Fruit fly (Drosophila melanogaster) whole organism, embryonic: ENCODE measurements around the gene trx.

ENCODE experiments used
- C15 ChIP-seq: fragments of 200-800 bp; sonication (Bioruptor generic); IDR thresholded peaks from 3 replicates; pipeline ENCODE4 v1.3.6; 2022; ENCODE audit warnings: missing biosample characterization, missing genetic modification characterization
- CG10147 ChIP-seq: fragments of 200-800 bp; sonication (Bioruptor generic); optimal IDR thresholded peaks from 2 replicates; lab custom pipeline; 2019; ENCODE audit warnings: missing biosample characterization, mild to moderate bottlenecking, missing genetic modification characterization, moderate library complexity
- CG10431 ChIP-seq: fragments of 200-800 bp; sonication (Bioruptor generic); optimal IDR thresholded peaks from 3 replicates; lab custom pipeline; 2018; ENCODE audit warnings: missing biosample characterization, mild to moderate bottlenecking, missing genetic modification characterization
- CG12071 ChIP-seq: fragments of 200-800 bp; sonication (Bioruptor generic); optimal IDR thresholded peaks from 3 replicates; lab custom pipeline; 2018; ENCODE audit warnings: missing biosample characterization, mild to moderate bottlenecking, missing genetic modification characterization
- CG12942 ChIP-seq: fragments of 200-800 bp; sonication (Bioruptor generic); optimal IDR thresholded peaks from 3 replicates; lab custom pipeline; 2016; ENCODE audit warnings: missing biosample characterization, missing genetic modification characterization
- CG13287 ChIP-seq: fragments of 200-800 bp; sonication (Bioruptor generic); IDR thresholded peaks from 2 replicates; pipeline ENCODE4 v1.3.6; 2022; ENCODE audit warnings: missing biosample characterization, missing genetic modification characterization; ENCODE audit not compliant: partially characterized antibody
- CG15479 ChIP-seq: fragments of 200-800 bp; sonication (Bioruptor generic); optimal IDR thresholded peaks from 3 replicates; lab custom pipeline; 2019; ENCODE audit warnings: missing biosample characterization, mild to moderate bottlenecking, missing genetic modification characterization, moderate library complexity
- CG15514 ChIP-seq: fragments of 200-800 bp; sonication (Bioruptor generic); optimal IDR thresholded peaks from 3 replicates; lab custom pipeline; 2017; ENCODE audit warnings: missing biosample characterization, missing genetic modification characterization, mild to moderate bottlenecking, moderate library complexity, missing genetic modification reagents
- CG16863 ChIP-seq: fragments of 200-800 bp; sonication (Bioruptor generic); optimal IDR thresholded peaks from 3 replicates; lab custom pipeline; 2016; ENCODE audit warnings: missing biosample characterization, missing genetic modification characterization
- CG17829 ChIP-seq: fragments of 200-800 bp; optimal IDR thresholded peaks from 2 replicates; lab custom pipeline; 2019; ENCODE audit warnings: missing biosample characterization, mild to moderate bottlenecking, missing genetic modification characterization, moderate library complexity
- CG18262 ChIP-seq: fragments of 200-800 bp; optimal IDR thresholded peaks from 3 replicates; lab custom pipeline; 2019; ENCODE audit warnings: missing biosample characterization, mild to moderate bottlenecking, missing genetic modification characterization, moderate library complexity
- CG18764 ChIP-seq: fragments of 200-800 bp; sonication (Bioruptor generic); optimal IDR thresholded peaks from 3 replicates; lab custom pipeline; 2016; ENCODE audit warnings: missing biosample characterization, missing genetic modification characterization
- CG2712 ChIP-seq: fragments of 200-800 bp; optimal IDR thresholded peaks from 3 replicates; lab custom pipeline; 2019; ENCODE audit warnings: missing biosample characterization, mild to moderate bottlenecking, missing genetic modification characterization, moderate library complexity
- CG30431 ChIP-seq: fragments of 200-800 bp; sonication (Bioruptor generic); optimal IDR thresholded peaks from 2 replicates; lab custom pipeline; 2017; ENCODE audit warnings: missing biosample characterization, missing genetic modification characterization
- CG31441 ChIP-seq: fragments of 200-800 bp; sonication (Bioruptor generic); IDR thresholded peaks from 2 replicates; pipeline ENCODE4 v1.3.6; 2022; ENCODE audit warnings: missing biosample characterization, missing genetic modification characterization
- CG3726 ChIP-seq: fragments of 200-800 bp; sonication (Bioruptor generic); IDR thresholded peaks from 3 replicates; pipeline ENCODE4, ENCODE4 v1.3.6; 2022; ENCODE audit warnings: missing biosample characterization, missing genetic modification characterization
- CG3838 ChIP-seq: fragments of 200-800 bp; sonication (Bioruptor generic); optimal IDR thresholded peaks from 3 replicates; lab custom pipeline; 2016; ENCODE audit warnings: missing biosample characterization, missing genetic modification characterization
- CG4730 ChIP-seq: fragments of 200-800 bp; sonication (Bioruptor generic); IDR thresholded peaks from 2 replicates; pipeline ENCODE4 v1.3.6; 2022; ENCODE audit warnings: missing biosample characterization, missing genetic modification characterization
- CG6854 ChIP-seq: fragments of 200-800 bp; sonication (Bioruptor generic); optimal IDR thresholded peaks from 3 replicates; lab custom pipeline; 2017; ENCODE audit warnings: missing biosample characterization, mild to moderate bottlenecking, missing genetic modification characterization
- CG8089 ChIP-seq: fragments of 200-800 bp; sonication (Bioruptor generic); optimal IDR thresholded peaks from 3 replicates; lab custom pipeline; 2016; ENCODE audit warnings: missing biosample characterization, missing genetic modification characterization
- CG9817 ChIP-seq: fragments of 200-800 bp; sonication (Bioruptor generic); optimal IDR thresholded peaks from 2 replicates; lab custom pipeline; 2018; ENCODE audit warnings: missing biosample characterization, mild to moderate bottlenecking, missing genetic modification characterization, moderate library complexity
- CoRest ChIP-seq: fragments of 200-800 bp; sonication (Bioruptor generic); optimal IDR thresholded peaks from 3 replicates; lab custom pipeline; 2018; ENCODE audit warnings: missing biosample characterization, mild to moderate bottlenecking, missing genetic modification characterization, moderate library complexity
- Dll ChIP-seq: fragments of 200-800 bp; sonication (Bioruptor generic); IDR thresholded peaks from 4 replicates; pipeline ENCODE4 v1.3.6; 2022; ENCODE audit warnings: missing biosample characterization, missing genetic modification characterization; ENCODE audit not compliant: partially characterized antibody
- Fer1 ChIP-seq: fragments of 200-800 bp; sonication (Bioruptor generic); optimal IDR thresholded peaks from 2 replicates; lab custom pipeline; 2017; ENCODE audit warnings: missing biosample characterization, mild to moderate bottlenecking, missing genetic modification characterization
- Fer2 ChIP-seq: fragments of 200-800 bp; sonication (Bioruptor generic); optimal IDR thresholded peaks from 2 replicates; lab custom pipeline; 2018; ENCODE audit warnings: missing biosample characterization, mild to moderate bottlenecking, missing genetic modification characterization, moderate library complexity
- Gsc ChIP-seq: fragments of 200-800 bp; sonication (Bioruptor generic); IDR thresholded peaks from 2 replicates; pipeline ENCODE4 v1.3.6; 2022; ENCODE audit warnings: missing biosample characterization, missing genetic modification characterization
- HLH54F ChIP-seq: fragments of 200-800 bp; sonication (Bioruptor generic); optimal IDR thresholded peaks from 3 replicates; lab custom pipeline; 2016; ENCODE audit warnings: missing biosample characterization, missing genetic modification characterization
- Hmr ChIP-seq: fragments of 200-800 bp; sonication (Bioruptor generic); optimal IDR thresholded peaks from 3 replicates; lab custom pipeline; 2017; ENCODE audit warnings: mild to moderate bottlenecking, missing biosample characterization, missing genetic modification reagents, missing genetic modification characterization
- Hr3 ChIP-seq: fragments of 200-800 bp; sonication (Bioruptor generic); optimal IDR thresholded peaks from 3 replicates; lab custom pipeline; 2016; ENCODE audit warnings: missing biosample characterization, missing genetic modification characterization
- NC2β ChIP-seq: fragments of 200-800 bp; sonication (Bioruptor generic); optimal IDR thresholded peaks from 2 replicates; lab custom pipeline; 2016; ENCODE audit warnings: missing biosample characterization, missing genetic modification characterization
- Poxn ChIP-seq: fragments of 200-800 bp; sonication (Bioruptor generic); IDR thresholded peaks from 2 replicates; pipeline ENCODE4 v1.3.6; 2022; ENCODE audit warnings: missing biosample characterization, missing genetic modification characterization
- al ChIP-seq: fragments of 200-800 bp; sonication (Bioruptor generic); IDR thresholded peaks from 2 replicates; pipeline ENCODE4 v1.3.6; 2022; ENCODE audit warnings: missing biosample characterization, missing genetic modification characterization
- bowl ChIP-seq: fragments of 200-800 bp; sonication (Bioruptor generic); IDR thresholded peaks from 2 replicates; pipeline ENCODE4 v1.3.6; 2022; ENCODE audit warnings: missing biosample characterization, missing genetic modification characterization
- cad ChIP-seq: fragments of >200 bp; optimal IDR thresholded peaks from 2 replicates; lab custom pipeline; 2017; ENCODE audit warnings: missing biosample characterization, missing genetic modification characterization
- dmrt11E ChIP-seq: fragments of 200-800 bp; sonication (Bioruptor generic); optimal IDR thresholded peaks from 3 replicates; lab custom pipeline; 2018; ENCODE audit warnings: missing biosample characterization, mild to moderate bottlenecking, missing genetic modification characterization, moderate library complexity
- esg ChIP-seq: fragments of 200-800 bp; sonication (Bioruptor generic); conservative IDR thresholded peaks from 2 replicates; pipeline ENCODE4 v1.3.6; 2022; ENCODE audit warnings: missing biosample characterization, missing genetic modification characterization
- fd64A ChIP-seq: fragments of 200-800 bp; sonication (Bioruptor generic); optimal IDR thresholded peaks from 3 replicates; lab custom pipeline; 2018; ENCODE audit warnings: missing biosample characterization, mild to moderate bottlenecking, missing genetic modification characterization
- gcm ChIP-seq: fragments of 200-800 bp; sonication (Bioruptor generic); optimal IDR thresholded peaks from 2 replicates; lab custom pipeline; 2019; ENCODE audit warnings: missing biosample characterization, mild to moderate bottlenecking, missing genetic modification characterization, moderate library complexity
- grau ChIP-seq: fragments of 200-800 bp; optimal IDR thresholded peaks from 3 replicates; lab custom pipeline; 2019; ENCODE audit warnings: missing biosample characterization, mild to moderate bottlenecking, missing genetic modification characterization, moderate library complexity
- lov ChIP-seq, 2 experiments: fragments of 200-800 bp in 1 of 2; fragments of >200 bp in 1 of 2; sonication (Bioruptor generic) in 1 of 2; IDR thresholded peaks in 1 of 2; optimal IDR thresholded peaks in 1 of 2; 2 replicates in 1 of 2; 3 replicates in 1 of 2; pipeline versions ENCODE4 v1.3.6 to Lab custom; 2017 to 2022; ENCODE audit warnings: missing biosample characterization in 1 of 2, missing genetic modification characterization in 1 of 2
- nmo ChIP-seq: fragments of 200-800 bp; sonication (Bioruptor generic); optimal IDR thresholded peaks from 2 replicates; lab custom pipeline; 2018; ENCODE audit warnings: missing biosample characterization, mild to moderate bottlenecking, missing genetic modification characterization, moderate library complexity
- pfk ChIP-seq: fragments of 200-800 bp; sonication (Bioruptor generic); optimal IDR thresholded peaks from 2 replicates; lab custom pipeline; 2018; ENCODE audit warnings: missing biosample characterization, mild to moderate bottlenecking, missing genetic modification characterization, moderate library complexity
- psq ChIP-seq: fragments of 200-800 bp; sonication (Bioruptor generic); optimal IDR thresholded peaks from 2 replicates; lab custom pipeline; 2017; ENCODE audit warnings: missing biosample characterization, missing genetic modification characterization
- pum ChIP-seq: fragments of 200-800 bp; sonication (Bioruptor generic); optimal IDR thresholded peaks from 2 replicates; lab custom pipeline; 2016; ENCODE audit warnings: missing biosample characterization, missing genetic modification characterization
- pzg ChIP-seq: fragments of 200-800 bp; sonication (Bioruptor generic); optimal IDR thresholded peaks from 3 replicates; lab custom pipeline; 2018; ENCODE audit warnings: missing biosample characterization, mild to moderate bottlenecking, missing genetic modification characterization, moderate library complexity
- repo ChIP-seq: fragments of 200-800 bp; sonication (Bioruptor generic); optimal IDR thresholded peaks from 2 replicates; lab custom pipeline; 2016; ENCODE audit warnings: missing biosample characterization, missing genetic modification characterization
- sd ChIP-seq: fragments of 200-800 bp; sonication (Bioruptor generic); optimal IDR thresholded peaks from 3 replicates; lab custom pipeline; 2018; ENCODE audit warnings: missing biosample characterization, mild to moderate bottlenecking, missing genetic modification characterization, moderate library complexity
- tgo ChIP-seq: fragments of 200-800 bp; sonication (Bioruptor generic); IDR thresholded peaks from 3 replicates; pipeline ENCODE4 v1.3.6; 2022; ENCODE audit warnings: missing biosample characterization, missing genetic modification characterization
- ttk ChIP-seq: fragments of 200-800 bp; sonication (Bioruptor generic); IDR thresholded peaks from 2 replicates; pipeline ENCODE4 v2.1.2; 2022; ENCODE audit warnings: missing biosample characterization, missing genetic modification characterization
- twi ChIP-seq: fragments of 200-800 bp; optimal IDR thresholded peaks from 2 replicates; lab custom pipeline; 2019; ENCODE audit warnings: missing biosample characterization, mild to moderate bottlenecking, missing genetic modification characterization, moderate library complexity
- zf30C ChIP-seq: fragments of 200-800 bp; sonication (Bioruptor generic); optimal IDR thresholded peaks from 3 replicates; lab custom pipeline; 2018; ENCODE audit warnings: missing biosample characterization, mild to moderate bottlenecking, missing genetic modification characterization

Gene trx

DNA sequence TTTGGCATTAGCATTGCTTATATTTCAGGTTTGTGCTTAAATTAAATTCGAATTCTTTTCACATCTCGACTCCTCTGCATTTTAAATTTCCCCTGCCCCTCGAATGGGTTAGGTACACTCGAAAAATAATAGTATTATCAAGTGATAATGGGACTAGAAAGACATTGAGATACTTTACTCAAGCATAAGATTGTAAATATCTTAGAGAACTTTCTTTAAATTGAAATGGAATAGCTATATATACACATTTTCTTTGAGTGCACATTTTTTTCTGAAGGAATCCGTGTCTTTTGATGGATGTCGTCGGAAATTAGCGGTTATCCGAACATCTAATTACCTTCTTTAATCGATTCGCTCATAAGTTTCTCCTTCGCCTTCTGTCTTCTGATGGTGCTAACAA lies 24.3 kb upstream of the trx start (continued):
- TF ChIP-seq esg (peak; percentile 49), C15 (GFP tag; lab: Robert Waterston, UW) (no peak), tgo (GFP tag; lab: Robert Waterston, UW) (peak; percentile 40; the same call in 1 of the 3 replicates), Fer1 (no peak), cad (GFP tag; lab: Kevin White, UChicago) (no peak), twi (tag; lab: Kevin White, UChicago) (no peak), CG15479 (no peak), ttk (GFP tag; lab: Robert Waterston, UW) (no peak), NC2β (GFP tag; lab: Kevin White, UChicago) (no peak), nmo (GFP tag; lab: Kevin White, UChicago) (peak; percentile 8), Poxn (GFP tag; lab: Robert Waterston, UW) (no peak), CG8089 (no peak), gcm (GFP tag; lab: Kevin White, UChicago) (no peak), CG10431 (no peak), bowl (GFP tag; lab: Robert Waterston, UW) (no peak), CG2712 (peak; percentile 52), CG18764 (GFP tag; lab: Kevin White, UChicago) (no peak), Gsc (GFP tag; lab: Robert Waterston, UW) (no peak), psq (GFP tag; lab: Kevin White, UChicago) (no peak), CG15514 (GFP tag; lab: Kevin White, UChicago) (no peak), CG3726 (GFP tag; lab: Robert Waterston, UW) (no peak), Hmr (GFP tag; lab: Kevin White, UChicago) (no peak), CG30431 (no peak), fd64A (GFP tag; lab: Kevin White, UChicago) (no peak), CoRest (no peak), pfk (GFP tag; lab: Kevin White, UChicago) (no peak), CG18262 (tag; lab: Kevin White, UChicago) (peak; percentile 51), Dll (no peak), Fer2 (no peak), dmrt11E (tag; lab: Kevin White, UChicago) (peak; percentile 16), CG16863 (GFP tag; lab: Kevin White, UChicago) (peak; percentile 2), CG13287 (GFP tag; lab: Robert Waterston, UW) (no peak), CG6854 (GFP tag; lab: Kevin White, UChicago) (no peak), pum (no peak), CG10147 (GFP tag; lab: Kevin White, UChicago) (peak; percentile 22), HLH54F (GFP tag; lab: Kevin White, UChicago) (no peak), sd (tag; lab: Kevin White, UChicago) (peak; percentile 13), CG17829 (tag; lab: Kevin White, UChicago) (peak; percentile 25), CG12071 (GFP tag; lab: Kevin White, UChicago) (no peak), grau (peak; percentile 30), al (GFP tag; lab: Robert Waterston, UW) (peak; percentile 48), CG9817 (tag; lab: Kevin White, UChicago) (no peak), CG4730 (GFP tag; lab: Robert Waterston, UW) (0 out of 2 replicates have a peak, but pooled peaks have one; percentile 15), zf30C (no peak), pzg (GFP tag; lab: Kevin White, UChicago) (no peak), CG12942 (no peak), repo (GFP tag; lab: Kevin White, UChicago) (no peak), CG3838 (GFP tag; lab: Kevin White, UChicago) (no peak), CG31441 (GFP tag; lab: Robert Waterston, UW) (no peak), lov (optimal IDR thresholded peaks at IDR 0.05; lab: Kevin White, UChicago) (no peak), lov (GFP tag; IDR thresholded peaks at IDR 0.05; lab: Robert Waterston, UW) (no peak), Hr3 (GFP tag; lab: Kevin White, UChicago) (no peak)
